Worm (Caenorhabditis elegans): Measurements from ENCODE around the gene tsr-2.
"Not testable (repeated sequence)": the region's sequence is repeated elsewhere in the genome, so short reads cannot be mapped to it uniquely, and the experiment has no call there.

tsr-2 gene

ce11 chrIV:16656232-16656631 is at the start of gene tsr-2:
TSS of gene tsr-2 (plus strand) at chrIV:16656613.
- TF ChIP-seq him-1 (tag; optimal IDR thresholded peaks at IDR 0.05): peak; percentile 46
- TF ChIP-seq dao-5 (tag; optimal IDR thresholded peaks at IDR 0.05): no peak
- TF ChIP-seq W03F9.2 (tag; optimal IDR thresholded peaks at IDR 0.05): peak; percentile 92

ce11 chrIV:16622522-16622921 is 33.9 kb upstream of the tsr-2 start:
- TF ChIP-seq dao-5 (tag; optimal IDR thresholded peaks at IDR 0.05) (no peak), W03F9.2 (tag; optimal IDR thresholded peaks at IDR 0.05) (no peak), him-1 (tag; optimal IDR thresholded peaks at IDR 0.05) (no peak)

- TF ChIP-seq him-1, dao-5, W03F9.2 (tag; optimal IDR thresholded peaks at IDR 0.05): not testable (repeated sequence)
Observed at ce11 chrIV:16625909-16626308, 30.5 kb upstream of the tsr-2 start, which contains the start of gene fip-7. TSS of gene fip-7 (plus strand) at chrIV:16626209.

- TF ChIP-seq him-1 (tag; optimal IDR thresholded peaks at IDR 0.05) (no peak), dao-5 (tag; optimal IDR thresholded peaks at IDR 0.05) (no peak), W03F9.2 (tag; optimal IDR thresholded peaks at IDR 0.05) (no peak)
Observed at ce11 chrIV:16627676-16628075, 28.7 kb upstream of the tsr-2 start, which contains the start of gene fipr-28. TSS of gene fipr-28 (plus strand) at chrIV:16627976.

DNA sequence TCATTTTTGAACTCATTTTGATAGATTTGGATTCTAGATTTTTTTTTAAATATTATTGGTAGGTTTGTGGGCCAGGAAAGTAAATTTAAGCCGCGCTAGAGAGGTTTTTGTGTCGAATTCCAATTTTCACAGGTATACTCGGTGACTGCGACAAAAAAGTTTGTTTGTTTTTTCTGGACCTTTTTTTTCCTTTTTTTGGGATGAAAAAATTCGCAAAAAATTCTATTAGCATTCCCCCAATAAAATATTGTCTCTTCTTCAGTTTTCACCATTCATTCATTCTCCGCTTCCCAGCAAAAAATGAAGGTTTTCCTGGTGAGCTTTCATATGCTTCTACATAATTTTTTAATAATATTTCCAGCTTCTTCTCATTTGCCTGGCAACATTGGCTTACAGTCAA is 27.3 kb upstream of the tsr-2 start, which contains the start of gene Y51H4A.936:
Gene Y51H4A.936 (plus strand): TSS at position 301 of the 400 bp plus-strand sequence.
- no peak for TF ChIP-seq dao-5 (tag; optimal IDR thresholded peaks at IDR 0.05)
- TF ChIP-seq him-1 (tag; optimal IDR thresholded peaks at IDR 0.05): no peak
- no peak for TF ChIP-seq W03F9.2 (tag; optimal IDR thresholded peaks at IDR 0.05)

- TF ChIP-seq W03F9.2 (tag; optimal IDR thresholded peaks at IDR 0.05): no peak
- no peak for TF ChIP-seq dao-5 (tag; optimal IDR thresholded peaks at IDR 0.05)
- no peak for TF ChIP-seq him-1 (tag; optimal IDR thresholded peaks at IDR 0.05)
Observed at ce11 chrIV:16629815-16630214, 26.6 kb upstream of the tsr-2 start.

- no peak for TF ChIP-seq W03F9.2 (tag; optimal IDR thresholded peaks at IDR 0.05)
- TF ChIP-seq him-1 (tag; optimal IDR thresholded peaks at IDR 0.05): no peak
- TF ChIP-seq dao-5 (tag; optimal IDR thresholded peaks at IDR 0.05): no peak
Observed at ce11 chrIV:16630622-16631021, 25.8 kb upstream of the tsr-2 start, which contains the start of gene fipr-27. TSS of gene fipr-27 (plus strand) at chrIV:16630922.

DNA sequence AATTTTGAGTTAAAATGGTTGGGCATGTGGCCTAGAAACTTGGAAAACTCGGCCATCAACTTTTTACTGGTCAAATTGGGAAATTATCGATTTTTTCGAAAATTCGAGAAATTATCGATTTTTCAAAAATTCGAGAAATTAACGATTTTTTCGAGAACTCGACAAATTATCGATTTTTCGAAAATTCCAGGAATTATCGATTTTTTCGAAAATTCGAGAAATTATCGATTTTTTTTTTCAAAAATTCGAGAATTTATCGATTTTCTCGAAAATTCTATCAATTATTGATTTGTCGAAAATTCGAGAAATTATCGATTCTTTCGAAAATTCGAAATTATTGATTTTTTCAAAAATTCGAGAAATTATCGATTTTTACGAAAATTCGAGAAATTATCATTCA is 12.6 kb upstream of the tsr-2 start:
- TF ChIP-seq him-1 (tag; optimal IDR thresholded peaks at IDR 0.05): no peak
- TF ChIP-seq W03F9.2 (tag; optimal IDR thresholded peaks at IDR 0.05): no peak
- no peak for TF ChIP-seq dao-5 (tag; optimal IDR thresholded peaks at IDR 0.05)

- no peak for TF ChIP-seq dao-5 (tag; optimal IDR thresholded peaks at IDR 0.05)
- no peak for TF ChIP-seq W03F9.2 (tag; optimal IDR thresholded peaks at IDR 0.05)
- TF ChIP-seq him-1 (tag; optimal IDR thresholded peaks at IDR 0.05): no peak
Observed at ce11 chrIV:16645492-16646191, 10.8 kb upstream of the tsr-2 start.

ce11 chrIV:16646192-16646544 is 10.2 kb upstream of the tsr-2 start, which contains the start of gene Y51H4A.13:
TSS of gene Y51H4A.13 (minus strand) at chrIV:16646373.
- TF ChIP-seq him-1, W03F9.2, dao-5 (tag; optimal IDR thresholded peaks at IDR 0.05): not testable (repeated sequence)

DNA sequence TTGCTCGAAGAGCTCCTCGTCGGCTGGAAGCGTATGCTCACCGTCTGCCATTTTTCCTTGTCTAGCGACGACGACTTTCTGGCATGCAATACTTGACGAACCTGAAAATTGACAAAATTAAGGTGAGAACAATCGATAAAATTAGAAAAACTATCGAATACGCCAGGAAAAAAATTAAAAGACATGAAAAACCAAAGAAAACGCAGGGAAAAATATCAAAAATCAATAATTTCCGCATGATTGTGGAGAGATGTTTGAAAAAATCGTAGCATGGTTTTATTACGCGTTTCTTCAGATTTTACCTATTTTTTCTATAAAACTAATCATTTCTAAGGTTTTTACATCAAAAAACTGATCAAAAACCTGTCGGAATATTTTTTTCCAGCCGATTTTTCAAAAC is 630 bp upstream of the tsr-2 start, which contains the start of gene set-26:
Gene set-26 (minus strand): TSS at position 101 of the 400 bp plus-strand sequence.
- TF ChIP-seq him-1, W03F9.2, dao-5 (tag; optimal IDR thresholded peaks at IDR 0.05): not testable (repeated sequence)

DNA sequence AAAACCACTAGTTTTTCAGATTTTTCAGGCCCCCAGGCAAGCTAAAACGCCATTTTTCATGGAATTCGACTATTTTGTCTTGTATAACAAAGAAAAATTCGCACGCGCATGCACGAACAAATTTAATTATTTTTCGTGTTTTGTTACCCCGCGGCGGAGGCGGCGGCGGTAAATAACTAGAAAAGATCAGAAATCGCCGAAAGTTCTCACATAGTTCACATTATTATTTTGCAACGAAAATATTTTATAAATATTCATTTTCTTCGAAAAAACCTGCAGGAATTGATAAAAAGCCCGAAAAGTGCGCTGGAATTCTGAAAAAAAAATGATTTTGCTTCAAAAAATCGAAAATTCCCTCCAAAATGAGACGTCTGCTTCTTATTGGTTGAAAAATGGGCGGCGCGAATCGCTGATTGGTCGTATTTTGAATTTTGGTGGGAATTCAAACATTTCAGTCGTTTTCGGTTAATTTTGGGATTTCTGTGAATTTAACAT is 1.1 kb downstream of the tsr-2 start:
- TF ChIP-seq him-1 (tag; optimal IDR thresholded peaks at IDR 0.05) (no peak), dao-5 (tag; optimal IDR thresholded peaks at IDR 0.05) (no peak), W03F9.2 (tag; optimal IDR thresholded peaks at IDR 0.05) (no peak)

DNA sequence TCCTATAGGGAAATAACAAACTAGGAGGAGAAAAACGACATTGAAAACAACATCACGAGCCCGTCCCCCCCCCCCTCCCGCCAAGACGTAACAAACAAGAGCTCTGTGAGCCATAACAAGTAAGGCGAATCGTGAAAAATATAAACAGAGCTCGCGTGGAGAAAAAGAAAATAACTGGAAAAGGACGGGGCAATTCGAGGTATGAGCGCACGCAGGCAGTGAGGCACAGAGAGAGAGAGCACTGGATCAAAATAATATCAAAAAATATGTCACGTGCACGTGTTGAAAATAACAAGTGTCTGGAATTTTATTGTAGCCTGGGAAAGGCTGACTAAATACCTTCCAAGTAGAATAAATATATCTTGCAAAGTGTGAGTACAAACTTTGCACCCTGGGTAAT is 2.3 kb downstream of the tsr-2 start:
- no peak for TF ChIP-seq W03F9.2 (tag; optimal IDR thresholded peaks at IDR 0.05)
- no peak for TF ChIP-seq him-1 (tag; optimal IDR thresholded peaks at IDR 0.05)
- no peak for TF ChIP-seq dao-5 (tag; optimal IDR thresholded peaks at IDR 0.05)

DNA sequence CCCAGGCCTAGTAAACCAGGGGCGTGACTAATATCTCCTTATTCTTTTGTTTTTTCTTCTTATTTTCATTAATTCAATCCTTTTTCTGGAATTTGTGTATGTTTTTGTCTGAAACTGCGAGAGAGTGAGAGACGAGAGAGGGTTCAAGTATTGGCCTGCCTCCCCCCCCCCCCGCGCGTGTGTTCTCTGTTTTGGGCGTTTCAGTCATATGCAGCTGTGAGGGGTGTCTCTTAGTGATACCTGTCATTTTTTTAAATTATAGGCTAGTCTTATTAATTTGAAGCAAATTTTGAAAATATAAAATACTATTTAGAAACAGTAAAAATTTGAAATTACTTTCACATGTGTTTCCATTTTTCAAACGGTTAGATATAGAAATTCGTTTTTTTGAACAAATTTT is 3.1 kb downstream of the tsr-2 start:
- TF ChIP-seq him-1 (tag; optimal IDR thresholded peaks at IDR 0.05) (no peak), dao-5 (tag; optimal IDR thresholded peaks at IDR 0.05) (no peak), W03F9.2 (tag; optimal IDR thresholded peaks at IDR 0.05) (no peak)
